Worm (Caenorhabditis elegans) whole organism, L3 larva: Measurements from ENCODE around the gene C08E8.10.
"Not testable (repeated sequence)": the region's sequence is repeated elsewhere in the genome, so short reads cannot be mapped to it uniquely, and the experiment has no call there.

ENCODE experiments used
- R02D3.7 ChIP-seq: fragments of 150-350 bp; optimal IDR thresholded peaks from 2 replicates; lab custom pipeline; 2014; ENCODE audit warnings: missing biosample characterization, missing genetic modification characterization
- ceh-16 ChIP-seq: sonication (generic microtip); optimal IDR thresholded peaks from 2 replicates; lab custom pipeline; 2017; ENCODE audit warnings: missing biosample characterization, missing genetic modification characterization
- ceh-82 ChIP-seq: fragments of 150-350 bp; optimal IDR thresholded peaks from 2 replicates; lab custom pipeline; 2014; ENCODE audit warnings: missing biosample characterization, missing genetic modification characterization
- daf-12 ChIP-seq: fragments of 150-350 bp; optimal IDR thresholded peaks from 2 replicates; lab custom pipeline; 2014; ENCODE audit warnings: missing biosample characterization, missing genetic modification reagents, missing genetic modification characterization
- egl-27 ChIP-seq: sonication (generic microtip); optimal IDR thresholded peaks from 4 replicates; lab custom pipeline; 2017; ENCODE audit warnings: missing biosample characterization, missing genetic modification reagents, missing genetic modification characterization
- egl-5 ChIP-seq: fragments of 150-350 bp; optimal IDR thresholded peaks from 2 replicates; lab custom pipeline; 2017; ENCODE audit warnings: missing biosample characterization, missing genetic modification reagents, missing genetic modification characterization, inconsistent platforms
- elt-1 ChIP-seq: fragments of 150-350 bp; optimal IDR thresholded peaks from 2 replicates; lab custom pipeline; 2014; ENCODE audit warnings: missing biosample characterization, missing genetic modification characterization
- elt-2 ChIP-seq: sonication (generic microtip); optimal IDR thresholded peaks from 2 replicates; lab custom pipeline; 2016; ENCODE audit warnings: missing genetic modification reagents, mild to moderate bottlenecking, missing genetic modification characterization, missing compliant biosample characterization
- eor-1 ChIP-seq, 2 experiments: fragments of 150-350 bp; optimal IDR thresholded peaks; 2 replicates each; lab custom pipeline; 2014 to 2018; ENCODE audit warnings: missing biosample characterization in 2 of 2, missing genetic modification characterization in 2 of 2
- fkh-2 ChIP-seq: fragments of 150-350 bp; optimal IDR thresholded peaks from 2 replicates; lab custom pipeline; 2014; ENCODE audit warnings: missing biosample characterization, missing genetic modification reagents, missing genetic modification characterization
- hmg-11 ChIP-seq: sonication (generic microtip); optimal IDR thresholded peaks from 2 replicates; lab custom pipeline; 2016; ENCODE audit warnings: missing genetic modification characterization, missing compliant biosample characterization
- lin-15B ChIP-seq: fragments of 150-350 bp; optimal IDR thresholded peaks from 2 replicates; lab custom pipeline; 2014; ENCODE audit warnings: missing biosample characterization, missing genetic modification characterization
- lin-39 ChIP-seq: fragments of 150-350 bp; optimal IDR thresholded peaks from 2 replicates; lab custom pipeline; 2018; ENCODE audit warnings: missing biosample characterization, missing genetic modification reagents, missing genetic modification characterization
- lsy-12 ChIP-seq: sonication (generic microtip); optimal IDR thresholded peaks from 2 replicates; lab custom pipeline; 2016; ENCODE audit warnings: mild to moderate bottlenecking, missing genetic modification characterization, missing compliant biosample characterization
- nfya-1 ChIP-seq: sonication (generic microtip); optimal IDR thresholded peaks from 2 replicates; lab custom pipeline; 2017; ENCODE audit warnings: missing genetic modification characterization, mild to moderate bottlenecking, missing compliant biosample characterization, antibody characterized with exemption, moderate library complexity; ENCODE audit not compliant: insufficient read depth
- nhr-11 ChIP-seq: fragments of 150-350 bp; optimal IDR thresholded peaks from 2 replicates; lab custom pipeline; 2014; ENCODE audit warnings: missing biosample characterization, missing genetic modification characterization
- nhr-12 ChIP-seq: fragments of 150-350 bp; optimal IDR thresholded peaks from 2 replicates; lab custom pipeline; 2014; ENCODE audit warnings: missing biosample characterization, missing genetic modification characterization
- nhr-28 ChIP-seq: fragments of 150-350 bp; optimal IDR thresholded peaks from 2 replicates; lab custom pipeline; 2014; ENCODE audit warnings: missing biosample characterization, missing genetic modification characterization
- nhr-76 ChIP-seq: fragments of 150-350 bp; sonication (generic microtip); optimal IDR thresholded peaks from 5 replicates; lab custom pipeline; 2014; ENCODE audit warnings: missing biosample characterization, missing genetic modification characterization
- nhr-77 ChIP-seq: fragments of 150-350 bp; optimal IDR thresholded peaks from 2 replicates; lab custom pipeline; 2014; ENCODE audit warnings: missing biosample characterization, missing genetic modification characterization
- pha-4 ChIP-seq: fragments of 150-350 bp; optimal IDR thresholded peaks from 2 replicates; lab custom pipeline; 2014; ENCODE audit warnings: missing biosample characterization, missing genetic modification reagents, missing genetic modification characterization
- pqm-1 ChIP-seq: fragments of 150-350 bp; optimal IDR thresholded peaks from 2 replicates; lab custom pipeline; 2017; ENCODE audit warnings: missing biosample characterization, missing genetic modification characterization, inconsistent platforms
- sea-2 ChIP-seq: fragments of 150-350 bp; sonication (generic microtip); optimal IDR thresholded peaks from 4 replicates; lab custom pipeline; 2014; ENCODE audit warnings: missing biosample characterization, missing genetic modification reagents, missing genetic modification characterization
- skn-1 ChIP-seq: fragments of 150-350 bp; optimal IDR thresholded peaks from 2 replicates; lab custom pipeline; 2014; ENCODE audit warnings: missing biosample characterization, missing genetic modification characterization
- snpc-4 ChIP-seq: fragments of 150-350 bp; optimal IDR thresholded peaks from 2 replicates; lab custom pipeline; 2014; ENCODE audit warnings: missing biosample characterization, missing genetic modification characterization
- tbx-2 ChIP-seq: sonication (generic microtip); optimal IDR thresholded peaks from 2 replicates; lab custom pipeline; 2016; ENCODE audit warnings: mild to moderate bottlenecking, missing genetic modification characterization, missing compliant biosample characterization
- unc-39 ChIP-seq: sonication (generic microtip); optimal IDR thresholded peaks from 4 replicates; lab custom pipeline; 2017; ENCODE audit warnings: missing biosample characterization, missing genetic modification characterization
- unc-62 ChIP-seq: fragments of 150-350 bp; sonication (generic microtip); optimal IDR thresholded peaks from 4 replicates; lab custom pipeline; 2014; ENCODE audit warnings: missing biosample characterization, missing genetic modification reagents, missing genetic modification characterization
- zag-1 ChIP-seq: fragments of 150-350 bp; optimal IDR thresholded peaks from 2 replicates; lab custom pipeline; 2014; ENCODE audit warnings: missing biosample characterization, missing genetic modification characterization
- ztf-11 ChIP-seq: fragments of 150-350 bp; optimal IDR thresholded peaks from 2 replicates; lab custom pipeline; 2014; ENCODE audit warnings: missing biosample characterization, missing genetic modification characterization
- ztf-4 ChIP-seq: fragments of 150-350 bp; optimal IDR thresholded peaks from 2 replicates; lab custom pipeline; 2014; ENCODE audit warnings: missing biosample characterization, missing genetic modification characterization

Gene C08E8.10

DNA sequence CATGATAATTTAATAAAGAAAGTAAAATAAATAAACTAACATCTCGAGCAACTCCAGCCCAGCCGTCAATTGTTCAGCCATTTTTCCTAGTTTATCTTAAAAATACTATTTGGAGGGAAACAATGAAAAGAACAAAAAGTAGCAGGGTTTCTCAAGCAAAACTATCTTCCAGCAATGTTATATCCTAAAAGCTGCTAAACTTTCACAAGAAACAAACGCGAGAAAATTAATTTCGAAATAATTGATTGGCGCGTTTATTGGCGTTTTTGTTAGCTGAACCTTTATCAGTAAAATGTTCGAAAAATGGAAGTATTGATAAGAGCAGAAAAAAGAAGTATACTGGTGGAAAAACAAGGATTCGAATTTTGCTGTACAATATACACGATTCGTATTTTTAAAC is 16.5 kb downstream of the C08E8.10 start, which contains the start of gene B0462.5:
TSS of gene B0462.5 (minus strand) at position 101 of the 400 bp plus-strand sequence.
- no peak for TF ChIP-seq egl-27 (tag; lab: Kevin White, UChicago)
- TF ChIP-seq elt-2 (tag; lab: Kevin White, UChicago), result peak; percentile 50
- TF ChIP-seq pqm-1 (tag; lab: Kevin White, UChicago), result peak; percentile 3
- TF ChIP-seq, all 47 proteins: peak for 2

ce11 chrV:18318312-18318711 is 21.4 kb downstream of the C08E8.10 start, which contains the start of gene fbxb-119:
Gene fbxb-119 (plus strand): TSS chrV:18318612.
- TF ChIP-seq lin-15B, result no peak
- TF ChIP-seq fkh-2 (tag; lab: Kevin White, UChicago), result no peak
- TF ChIP-seq lin-39 (tag; lab: Kevin White, UChicago), result no peak
- no peak for TF ChIP-seq pha-4 (tag; lab: Kevin White, UChicago)
- TF ChIP-seq sea-2 (GFP tag; lab: Kevin White, UChicago), result no peak
- TF ChIP-seq daf-12 (tag; lab: Kevin White, UChicago), result no peak
- TF ChIP-seq nhr-12, result no peak
- TF ChIP-seq ceh-82, result no peak
- TF ChIP-seq nhr-28, result no peak
- no peak for TF ChIP-seq ztf-4 (tag; lab: Kevin White, UChicago)
- TF ChIP-seq ztf-11, result no peak
- no peak for TF ChIP-seq R02D3.7 (tag; lab: Kevin White, UChicago)
- TF ChIP-seq snpc-4 (tag; lab: Kevin White, UChicago), result no peak
- TF ChIP-seq unc-62 (GFP tag; lab: Kevin White, UChicago), result no peak

DNA sequence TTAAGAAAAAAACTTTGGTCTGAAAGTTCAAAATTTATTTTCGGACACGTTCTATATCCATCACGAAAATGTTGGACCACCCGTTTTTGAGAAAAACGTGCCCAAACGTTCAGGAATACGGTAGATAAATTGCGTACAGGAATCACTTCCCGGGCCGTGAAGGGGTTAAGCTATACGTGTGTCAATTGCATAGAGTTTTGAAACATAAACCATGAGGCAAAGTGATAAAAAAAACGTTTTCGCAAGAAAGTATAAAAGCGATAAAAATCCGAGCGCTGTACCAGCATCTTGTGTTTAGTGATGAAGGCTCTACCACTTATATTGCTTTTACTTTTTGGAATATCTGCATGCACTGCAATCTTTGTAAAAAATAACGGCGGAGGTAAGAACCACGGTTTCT is 37.3 kb downstream of the C08E8.10 start, which contains the start of gene Y51A2A.6:
TSS of gene Y51A2A.6 (plus strand) at position 301 of the 400 bp plus-strand sequence.
- TF ChIP-seq fkh-2, nhr-76, ceh-16 (tag; lab: Kevin White, UChicago): not testable (repeated sequence)

- TF ChIP-seq hmg-11 (tag; lab: Kevin White, UChicago), result no peak
- no peak for TF ChIP-seq lsy-12 (tag; lab: Kevin White, UChicago)
- TF ChIP-seq lin-15B, result no peak
- TF ChIP-seq skn-1 (tag; lab: Kevin White, UChicago), result no peak
- TF ChIP-seq pqm-1 (tag; lab: Kevin White, UChicago), result no peak
- no peak for TF ChIP-seq nhr-28
- TF ChIP-seq unc-62 (GFP tag; lab: Kevin White, UChicago), result no peak
- no peak for TF ChIP-seq unc-39 (tag; lab: Kevin White, UChicago)
- TF ChIP-seq nhr-77 (tag; lab: Kevin White, UChicago), result no peak
- TF ChIP-seq eor-1 (tag; optimal IDR thresholded peaks at IDR 0.05; lab: Kevin White, UChicago), result no peak
- no peak for TF ChIP-seq nhr-11 (tag; lab: Kevin White, UChicago)
- no peak for TF ChIP-seq elt-1
- TF ChIP-seq nfya-1 (tag; lab: Kevin White, UChicago), result no peak
- TF ChIP-seq lin-39 (tag; lab: Kevin White, UChicago), result no peak
- TF ChIP-seq tbx-2 (tag; lab: Kevin White, UChicago), result no peak
Measured at ce11 chrV:18299313-18299712, 40.4 kb downstream of the C08E8.10 start.

DNA sequence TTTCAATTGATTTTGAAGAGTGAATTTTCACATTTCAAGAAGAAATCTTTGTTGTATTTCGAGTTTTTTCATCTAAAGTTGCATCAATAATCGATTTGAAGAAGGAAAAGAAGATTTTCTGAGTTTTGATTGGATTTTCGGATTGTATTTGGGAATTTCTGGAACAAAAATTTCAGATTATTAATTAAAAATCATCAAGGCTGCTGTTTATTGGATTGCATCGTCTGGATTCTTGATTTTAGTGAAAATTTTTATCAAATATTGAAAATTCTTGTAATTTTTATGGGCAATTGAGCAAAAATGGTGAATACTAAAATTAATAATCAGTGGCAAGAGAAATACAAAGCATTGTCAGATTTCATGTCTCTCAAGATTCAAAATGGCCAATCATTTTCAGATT is 41.2 kb downstream of the C08E8.10 start, which contains the start of gene Y51A2A.5:
TSS of gene Y51A2A.5 (plus strand) at position 301 of the 400 bp plus-strand sequence.
- TF ChIP-seq lin-39 (tag; lab: Kevin White, UChicago) (no peak), nhr-12 (no peak), zag-1 (tag; lab: Kevin White, UChicago) (no peak), egl-5 (tag; lab: Kevin White, UChicago) (no peak)

- TF ChIP-seq daf-12 (tag; lab: Kevin White, UChicago), result no peak
- no peak for TF ChIP-seq lsy-12 (tag; lab: Kevin White, UChicago)
- no peak for TF ChIP-seq ceh-16 (tag; lab: Kevin White, UChicago)
- TF ChIP-seq sea-2 (GFP tag; lab: Kevin White, UChicago), result no peak
- no peak for TF ChIP-seq nfya-1 (tag; lab: Kevin White, UChicago)
- TF ChIP-seq, all 47 proteins: peak for 0
Measured at ce11 chrV:18292295-18292694, 47.4 kb downstream of the C08E8.10 start, which contains the start of gene Y51A2A.12. Gene Y51A2A.12 (plus strand): TSS chrV:18292595.
